Worm (Caenorhabditis elegans): Measurements from ENCODE around the gene F59B10.6.

Gene F59B10.6

ce11 chrII:10551985-10552736 is 27.9 kb upstream of the F59B10.6 start (continued):
- TF ChIP-seq set-16 (GFP tag; IDR thresholded peaks at IDR 0.05), result peak; percentile 55
- TF ChIP-seq nhr-111 (GFP tag; optimal IDR thresholded peaks at IDR 0.05), result no peak
- peak; percentile 60 for TF ChIP-seq mxl-3 (GFP tag; optimal IDR thresholded peaks at IDR 0.05)
- TF ChIP-seq gei-8 (GFP tag; optimal IDR thresholded peaks at IDR 0.05), result peak; percentile 74
- TF ChIP-seq spr-3 (GFP tag; optimal IDR thresholded peaks at IDR 0.05), result peak; percentile 26
- TF ChIP-seq mep-1 (tag; optimal IDR thresholded peaks at IDR 0.05), result peak; percentile 89
- TF ChIP-seq daf-19 (GFP tag; conservative IDR thresholded peaks at IDR 0.05), result no peak
- peak; percentile 83 for TF ChIP-seq mes-2 (tag; optimal IDR thresholded peaks at IDR 0.05; ENCODE audit: poor library complexity, severe bottlenecking)
- peak; percentile 24; the same call in 1 of the 2 replicates for TF ChIP-seq nhr-41 (GFP tag; IDR thresholded peaks at IDR 0.05)
- TF ChIP-seq Y75B8A.6 (GFP tag; IDR thresholded peaks at IDR 0.05), result 0 out of 2 replicates have a peak, but pooled peaks have one; percentile 74
- TF ChIP-seq dmd-6 (GFP tag; IDR thresholded peaks at IDR 0.05), result peak; percentile 87
- peak; percentile 70 for TF ChIP-seq ceh-20 (GFP tag; IDR thresholded peaks at IDR 0.05)
- TF ChIP-seq lin-1 (GFP tag; IDR thresholded peaks at IDR 0.05), result peak; percentile 77; the same call in 1 of the 2 replicates
- peak; percentile 64 for TF ChIP-seq nhr-76 (tag; optimal IDR thresholded peaks at IDR 0.05)
- TF ChIP-seq T26A8.4 (GFP tag; IDR thresholded peaks at IDR 0.05), result peak; percentile 67
- TF ChIP-seq vab-7 (GFP tag; IDR thresholded peaks at IDR 0.05), result peak; percentile 46; the same call in 1 of the 2 replicates
- 0 out of 2 replicates have a peak, but pooled peaks have one; percentile 24 for TF ChIP-seq Y105C5A.15 (GFP tag; IDR thresholded peaks at IDR 0.05)
- peak; percentile 96 for TF ChIP-seq dve-1 (tag; optimal IDR thresholded peaks at IDR 0.05; ENCODE audit: insufficient read depth)
- TF ChIP-seq dmd-9 (GFP tag; IDR thresholded peaks at IDR 0.05), result no peak
- peak; percentile 99 for TF ChIP-seq hlh-30 (tag; optimal IDR thresholded peaks at IDR 0.05; ENCODE audit: insufficient read depth)

- TF ChIP-seq mep-1 (tag; optimal IDR thresholded peaks at IDR 0.05) (peak; percentile 31), madf-9 (GFP tag; conservative IDR thresholded peaks at IDR 0.05) (0 out of 2 replicates have a peak, but pooled peaks have one; percentile 16), nhr-11 (tag; optimal IDR thresholded peaks at IDR 0.05) (peak; percentile 25), hlh-30 (tag; optimal IDR thresholded peaks at IDR 0.05; ENCODE audit: insufficient read depth) (peak; percentile 14), F37D6.2 (tag; optimal IDR thresholded peaks at IDR 0.05) (no peak), ceh-62 (tag; optimal IDR thresholded peaks at IDR 0.05) (no peak), mdl-1 (tag; optimal IDR thresholded peaks at IDR 0.05) (peak in 1 of 2 experiments; percentile 15), spr-3 (GFP tag; optimal IDR thresholded peaks at IDR 0.05) (no peak), ama-1 (optimal IDR thresholded peaks at IDR 0.05) (peak; percentile 79), aha-1 (tag) (peak; percentile 92), lin-13 (GFP tag; optimal IDR thresholded peaks at IDR 0.05) (no peak), madf-5 (GFP tag; IDR thresholded peaks at IDR 0.05) (0 out of 4 replicates have a peak, but pooled peaks of 1 of the 2 experiments have one; percentile 7), rbr-2 (tag; optimal IDR thresholded peaks at IDR 0.05) (peak; percentile 14), ceh-28 (tag; optimal IDR thresholded peaks at IDR 0.05) (no peak), unc-62 (GFP tag; optimal IDR thresholded peaks at IDR 0.05 in 1 of 2) (peak in 1 of 2 experiments; percentile 91), unc-62 (tag; optimal IDR thresholded peaks at IDR 0.05) (no peak), Y5F2A.4 (GFP tag; optimal IDR thresholded peaks at IDR 0.05) (no peak)
These were observed 26.8 kb upstream of the F59B10.6 start for ce11 chrII:10550872-10551647.

- TF ChIP-seq ztf-11 (tag; optimal IDR thresholded peaks at IDR 0.05), result no peak
- TF ChIP-seq D1046.2 (GFP tag; IDR thresholded peaks at IDR 0.05), result no peak
- TF ChIP-seq lsy-2 (tag; optimal IDR thresholded peaks at IDR 0.05), result peak in 1 of 2 experiments; percentile 27
- no peak for TF ChIP-seq hmg-1.1 (GFP tag; IDR thresholded peaks at IDR 0.05)
- TF ChIP-seq Y5F2A.4 (GFP tag; optimal IDR thresholded peaks at IDR 0.05), result no peak
- no peak for TF ChIP-seq sdz-12 (GFP tag; optimal IDR thresholded peaks at IDR 0.05)
- no peak for TF ChIP-seq nhr-111 (GFP tag; optimal IDR thresholded peaks at IDR 0.05)
- no peak for TF ChIP-seq ceh-20 (GFP tag; IDR thresholded peaks at IDR 0.05)
- no peak for TF ChIP-seq F37D6.2 (tag; optimal IDR thresholded peaks at IDR 0.05)
- no peak for TF ChIP-seq ceh-62 (tag; optimal IDR thresholded peaks at IDR 0.05)
- TF ChIP-seq nhr-11 (tag; optimal IDR thresholded peaks at IDR 0.05), result no peak
- no peak for TF ChIP-seq daf-16 (GFP tag; optimal IDR thresholded peaks at IDR 0.05)
- TF ChIP-seq daf-16 (tag; optimal IDR thresholded peaks at IDR 0.05), result peak; percentile 16
- no peak for TF ChIP-seq hlh-11 (tag; optimal IDR thresholded peaks at IDR 0.05)
- no peak for TF ChIP-seq zip-11 (GFP tag; IDR thresholded peaks at IDR 0.05)
- TF ChIP-seq nhr-76 (tag; optimal IDR thresholded peaks at IDR 0.05), result no peak
- no peak for TF ChIP-seq F10B5.3 (tag; optimal IDR thresholded peaks at IDR 0.05)
- TF ChIP-seq mdt-29 (GFP tag; IDR thresholded peaks at IDR 0.05), result 0 out of 2 replicates have a peak, but pooled peaks have one; percentile 36
These were observed 25.9 kb upstream of the F59B10.6 start for ce11 chrII:10550173-10550572.

Data from whole organism, L4 larva.